Worm (Caenorhabditis elegans) whole organism, late embryonic: ENCODE data around the gene rab-6.1.

Source experiments
- C38D4.7 ChIP-seq: fragments of 200-800 bp; sonication (Bioruptor generic); optimal IDR thresholded peaks from 2 replicates; lab custom pipeline; 2018; ENCODE audit warnings: mild to moderate bottlenecking, missing genetic modification characterization, moderate library complexity, missing compliant biosample characterization
- K02D7.2 ChIP-seq: sonication (generic microtip); optimal IDR thresholded peaks from 2 replicates; lab custom pipeline; 2017; ENCODE audit warnings: mild to moderate bottlenecking, missing genetic modification characterization, missing compliant biosample characterization
- T23F11.4 ChIP-seq: fragments of 200-800 bp; sonication (Bioruptor generic); optimal IDR thresholded peaks from 2 replicates; lab custom pipeline; 2018; ENCODE audit warnings: mild to moderate bottlenecking, missing genetic modification characterization, missing compliant biosample characterization
- Y22D7AL.16 ChIP-seq: sonication (generic microtip); optimal IDR thresholded peaks from 2 replicates; lab custom pipeline; 2016; ENCODE audit warnings: missing genetic modification characterization, missing compliant biosample characterization
- ahr-1 ChIP-seq: sonication (generic microtip); optimal IDR thresholded peaks from 2 replicates; lab custom pipeline; 2016; ENCODE audit warnings: missing genetic modification characterization, missing compliant biosample characterization
- ama-1 ChIP-seq: fragments of 150-350 bp; optimal IDR thresholded peaks from 2 replicates; lab custom pipeline; 2014
- ceh-18 ChIP-seq: sonication (generic microtip); optimal IDR thresholded peaks from 2 replicates; lab custom pipeline; 2016; ENCODE audit warnings: missing genetic modification characterization, missing compliant biosample characterization
- ceh-19 ChIP-seq: fragments of 200-800 bp; sonication (Bioruptor generic); optimal IDR thresholded peaks from 2 replicates; lab custom pipeline; 2018; ENCODE audit warnings: mild to moderate bottlenecking, missing genetic modification characterization, missing compliant biosample characterization
- ceh-31 ChIP-seq: sonication (generic microtip); optimal IDR thresholded peaks from 2 replicates; lab custom pipeline; 2016; ENCODE audit warnings: missing genetic modification characterization, missing compliant biosample characterization
- ceh-34 ChIP-seq: sonication (generic microtip); optimal IDR thresholded peaks from 2 replicates; lab custom pipeline; 2016; ENCODE audit warnings: mild to moderate bottlenecking, missing genetic modification characterization, missing compliant biosample characterization
- ceh-45 ChIP-seq: fragments of 200-800 bp; sonication (Bioruptor generic); IDR thresholded peaks from 2 replicates; pipeline ENCODE4 v1.3.6; 2022; ENCODE audit warnings: missing genetic modification reagents, missing genetic modification characterization, missing compliant biosample characterization
- ceh-48 ChIP-seq: sonication (generic microtip); optimal IDR thresholded peaks from 2 replicates; lab custom pipeline; 2016; ENCODE audit warnings: missing genetic modification characterization, inconsistent platforms, missing compliant biosample characterization
- ceh-6 ChIP-seq: fragments of 200-800 bp; sonication (Bioruptor generic); optimal IDR thresholded peaks from 2 replicates; lab custom pipeline; 2018; ENCODE audit warnings: mild to moderate bottlenecking, missing genetic modification characterization, missing compliant biosample characterization
- che-1 ChIP-seq: sonication (generic microtip); optimal IDR thresholded peaks from 2 replicates; lab custom pipeline; 2016; ENCODE audit warnings: mild to moderate bottlenecking, missing genetic modification characterization, missing compliant biosample characterization
- dve-1 ChIP-seq: sonication (generic microtip); optimal IDR thresholded peaks from 2 replicates; lab custom pipeline; 2017; ENCODE audit warnings: antibody characterized with exemption, mild to moderate bottlenecking, missing genetic modification characterization, missing compliant biosample characterization
- elt-2 ChIP-seq: sonication (generic microtip); optimal IDR thresholded peaks from 2 replicates; lab custom pipeline; 2016; ENCODE audit warnings: missing genetic modification reagents, missing genetic modification characterization, missing compliant biosample characterization
- elt-4 ChIP-seq: sonication (generic microtip); optimal IDR thresholded peaks from 2 replicates; lab custom pipeline; 2016; ENCODE audit warnings: missing genetic modification characterization, missing compliant biosample characterization
- eyg-1 ChIP-seq: sonication (generic microtip); optimal IDR thresholded peaks from 2 replicates; lab custom pipeline; 2016; ENCODE audit warnings: missing genotype, missing genetic modification characterization, missing compliant biosample characterization
- fkh-10 ChIP-seq: fragments of 150-350 bp; optimal IDR thresholded peaks from 2 replicates; lab custom pipeline; 2014; ENCODE audit warnings: missing biosample characterization, missing genetic modification reagents, missing genetic modification characterization
- fkh-6 ChIP-seq: sonication (generic microtip); optimal IDR thresholded peaks from 2 replicates; lab custom pipeline; 2016; ENCODE audit warnings: missing genetic modification characterization, missing compliant biosample characterization
- hlh-13 ChIP-seq: fragments of 200-800 bp; sonication (Bioruptor generic); optimal IDR thresholded peaks from 2 replicates; lab custom pipeline; 2018; ENCODE audit warnings: mild to moderate bottlenecking, missing genetic modification characterization, missing compliant biosample characterization
- hlh-30 ChIP-seq: sonication (generic microtip); optimal IDR thresholded peaks from 2 replicates; lab custom pipeline; 2017; ENCODE audit warnings: antibody characterized with exemption, missing genetic modification characterization, missing compliant biosample characterization; ENCODE audit not compliant: insufficient read depth
- lim-6 ChIP-seq: sonication (generic microtip); optimal IDR thresholded peaks from 2 replicates; lab custom pipeline; 2016; ENCODE audit warnings: missing genetic modification characterization, missing compliant biosample characterization
- lin-11 ChIP-seq: fragments of 200-800 bp; sonication (Bioruptor generic); optimal IDR thresholded peaks from 2 replicates; lab custom pipeline; 2018; ENCODE audit warnings: mild to moderate bottlenecking, missing genetic modification characterization, missing compliant biosample characterization
- madf-2 ChIP-seq: sonication (generic microtip); optimal IDR thresholded peaks from 2 replicates; lab custom pipeline; 2017; ENCODE audit warnings: missing genetic modification characterization, missing compliant biosample characterization
- nfya-1 ChIP-seq: sonication (generic microtip); optimal IDR thresholded peaks from 2 replicates; lab custom pipeline; 2017; ENCODE audit warnings: missing genetic modification characterization, mild to moderate bottlenecking, missing compliant biosample characterization, antibody characterized with exemption, moderate library complexity
- nhr-232 ChIP-seq: sonication (generic microtip); optimal IDR thresholded peaks from 2 replicates; lab custom pipeline; 2016; ENCODE audit warnings: missing genetic modification characterization, missing compliant biosample characterization
- odd-2 ChIP-seq: sonication (generic microtip); optimal IDR thresholded peaks from 2 replicates; lab custom pipeline; 2017; ENCODE audit warnings: antibody characterized with exemption, mild to moderate bottlenecking, missing genetic modification characterization, missing compliant biosample characterization
- pax-1 ChIP-seq: fragments of 150-350 bp; optimal IDR thresholded peaks from 2 replicates; lab custom pipeline; 2014; ENCODE audit warnings: missing biosample characterization, missing genetic modification characterization
- pha-2 ChIP-seq: sonication (generic microtip); optimal IDR thresholded peaks from 2 replicates; lab custom pipeline; 2017; ENCODE audit warnings: mild to moderate bottlenecking, missing genetic modification characterization, missing compliant biosample characterization
- pqm-1 ChIP-seq: sonication (generic microtip); optimal IDR thresholded peaks from 2 replicates; lab custom pipeline; 2016; ENCODE audit warnings: missing genetic modification characterization, missing compliant biosample characterization
- rnt-1 ChIP-seq: sonication (generic microtip); optimal IDR thresholded peaks from 2 replicates; lab custom pipeline; 2016; ENCODE audit warnings: missing genetic modification characterization, missing compliant biosample characterization
- sox-4 ChIP-seq: sonication (generic microtip); optimal IDR thresholded peaks from 2 replicates; lab custom pipeline; 2017; ENCODE audit warnings: mild to moderate bottlenecking, missing genetic modification characterization, inconsistent platforms, missing compliant biosample characterization
- syd-9 ChIP-seq: sonication (generic microtip); optimal IDR thresholded peaks from 2 replicates; lab custom pipeline; 2016; ENCODE audit warnings: mild to moderate bottlenecking, missing genetic modification characterization, moderate library complexity, missing compliant biosample characterization
- tbx-2 ChIP-seq: sonication (generic microtip); optimal IDR thresholded peaks from 2 replicates; lab custom pipeline; 2016; ENCODE audit warnings: missing genetic modification characterization, missing compliant biosample characterization
- ttx-3 ChIP-seq: sonication (generic microtip); optimal IDR thresholded peaks from 2 replicates; lab custom pipeline; 2016; ENCODE audit warnings: missing genetic modification reagents, missing genetic modification characterization, missing compliant biosample characterization
- unc-42 ChIP-seq: sonication (generic microtip); optimal IDR thresholded peaks from 2 replicates; lab custom pipeline; 2016; ENCODE audit warnings: missing genotype, missing genetic modification characterization, missing compliant biosample characterization
- unc-55 ChIP-seq: sonication (generic microtip); optimal IDR thresholded peaks from 2 replicates; lab custom pipeline; 2017; ENCODE audit warnings: missing biosample characterization, missing genetic modification reagents, missing genetic modification characterization
- zip-5 ChIP-seq: sonication (generic microtip); optimal IDR thresholded peaks from 2 replicates; lab custom pipeline; 2016; ENCODE audit warnings: missing genetic modification characterization, missing compliant biosample characterization
- ztf-16 ChIP-seq: sonication (generic microtip); optimal IDR thresholded peaks from 2 replicates; lab custom pipeline; 2017; ENCODE audit warnings: missing genetic modification characterization, missing compliant biosample characterization

Gene rab-6.1

ce11 chrIII:8985965-8986364, 19.8 kb downstream of the rab-6.1 start:
- no peak for TF ChIP-seq ztf-16 (tag; lab: Kevin White, UChicago)
- TF ChIP-seq, all 69 proteins: peak for 0

ce11 chrIII:8985461-8985860, 20.3 kb downstream of the rab-6.1 start:
- TF ChIP-seq unc-42 (tag; lab: Kevin White, UChicago): no peak
- no peak for TF ChIP-seq ahr-1 (tag; lab: Kevin White, UChicago)
- TF ChIP-seq ceh-34 (tag; lab: Kevin White, UChicago): no peak
- TF ChIP-seq che-1: no peak
- TF ChIP-seq ceh-6 (GFP tag; lab: Kevin White, UChicago): no peak
- no peak for TF ChIP-seq K02D7.2 (tag; lab: Kevin White, UChicago)
- TF ChIP-seq pqm-1 (tag; lab: Kevin White, UChicago): no peak
- TF ChIP-seq nhr-232 (tag; lab: Kevin White, UChicago): no peak
- no peak for TF ChIP-seq fkh-10 (GFP tag; lab: Kevin White, UChicago)
- TF ChIP-seq eyg-1 (tag; lab: Kevin White, UChicago): no peak
- TF ChIP-seq nfya-1: no peak
- no peak for TF ChIP-seq fkh-6
- TF ChIP-seq ceh-45 (GFP tag; lab: Robert Waterston, UW): no peak
- no peak for TF ChIP-seq ceh-31 (tag; lab: Kevin White, UChicago)
- no peak for TF ChIP-seq C38D4.7

- peak; percentile 33 for TF ChIP-seq rnt-1 (tag; lab: Kevin White, UChicago)
- no peak for TF ChIP-seq lim-6 (tag; lab: Kevin White, UChicago)
- TF ChIP-seq ceh-18 (tag; lab: Kevin White, UChicago): peak; percentile 88
- TF ChIP-seq unc-42 (tag; lab: Kevin White, UChicago): peak; percentile 85
- TF ChIP-seq syd-9 (tag; lab: Kevin White, UChicago): peak; percentile 21
- peak; percentile 18 for TF ChIP-seq ceh-34 (tag; lab: Kevin White, UChicago)
- TF ChIP-seq ceh-31 (tag; lab: Kevin White, UChicago): peak; percentile 41
- no peak for TF ChIP-seq pax-1 (tag; lab: Kevin White, UChicago)
- peak; percentile 36 for TF ChIP-seq tbx-2 (tag; lab: Kevin White, UChicago)
- peak; percentile 44 for TF ChIP-seq nfya-1
- TF ChIP-seq dve-1 (tag; lab: Kevin White, UChicago): peak; percentile 15
- no peak for TF ChIP-seq zip-5 (tag; lab: Kevin White, UChicago)
- no peak for TF ChIP-seq sox-4 (tag; lab: Kevin White, UChicago)
- no peak for TF ChIP-seq madf-2 (tag; lab: Kevin White, UChicago)
- peak; percentile 64 for TF ChIP-seq unc-55
Measured at ce11 chrIII:8984960-8985359, 20.8 kb downstream of the rab-6.1 start.

ce11 chrIII:8984412-8984811, 21.3 kb downstream of the rab-6.1 start:
- peak; percentile 47 for TF ChIP-seq elt-2 (tag; lab: Kevin White, UChicago)
- no peak for TF ChIP-seq odd-2 (tag; lab: Kevin White, UChicago)
- no peak for TF ChIP-seq tbx-2 (tag; lab: Kevin White, UChicago)

ce11 chrIII:8983811-8984210, 21.9 kb downstream of the rab-6.1 start:
- TF ChIP-seq pha-2 (tag; lab: Kevin White, UChicago) (no peak), dve-1 (tag; lab: Kevin White, UChicago) (no peak), unc-55 (no peak), ceh-48 (tag; lab: Kevin White, UChicago) (no peak), madf-2 (tag; lab: Kevin White, UChicago) (no peak), lin-11 (no peak), hlh-13 (GFP tag; lab: Kevin White, UChicago) (no peak), Y22D7AL.16 (tag; lab: Kevin White, UChicago) (no peak), nfya-1 (no peak), T23F11.4 (no peak), ceh-19 (GFP tag; lab: Kevin White, UChicago) (no peak), syd-9 (tag; lab: Kevin White, UChicago) (no peak), ama-1 (no peak), ahr-1 (tag; lab: Kevin White, UChicago) (no peak), ttx-3 (tag; lab: Kevin White, UChicago) (no peak), tbx-2 (tag; lab: Kevin White, UChicago) (no peak), elt-4 (no peak), sox-4 (tag; lab: Kevin White, UChicago) (no peak), hlh-30 (tag; lab: Kevin White, UChicago) (no peak), odd-2 (tag; lab: Kevin White, UChicago) (no peak)
